Worm (Caenorhabditis elegans) whole organism, young adult: ENCODE measurements around the gene Y48A6B.8.
A peak's percentile ranks its signal among the peaks of the same experiment; 100 is the strongest.

ENCODE experiments used
- B0019.2 ChIP-seq: fragments of 200-800 bp; sonication (Bioruptor generic); conservative IDR thresholded peaks from 2 replicates; pipeline ENCODE4 v1.3.6; 2022; ENCODE audit warnings: missing genetic modification reagents, missing genetic modification characterization, missing compliant biosample characterization
- B0035.1 ChIP-seq: sonication (generic microtip); optimal IDR thresholded peaks from 2 replicates; lab custom pipeline; 2016; ENCODE audit warnings: missing genetic modification characterization, mild to moderate bottlenecking, missing compliant biosample characterization, missing genotype, missing genetic modification reagents
- F22D6.2 ChIP-seq: sonication (generic microtip); optimal IDR thresholded peaks from 2 replicates; lab custom pipeline; 2016; ENCODE audit warnings: mild to moderate bottlenecking, missing genetic modification characterization, missing compliant biosample characterization
- F49E8.2 ChIP-seq: sonication (generic microtip); optimal IDR thresholded peaks from 3 replicates; lab custom pipeline; 2017; ENCODE audit warnings: missing genetic modification characterization, mild to moderate bottlenecking, missing compliant biosample characterization, antibody characterized with exemption, moderate library complexity; ENCODE audit not compliant: insufficient read depth
- F57A8.1 ChIP-seq: fragments of 200-800 bp; sonication (Bioruptor generic); optimal IDR thresholded peaks from 2 replicates; lab custom pipeline; 2018; ENCODE audit warnings: mild to moderate bottlenecking, missing genetic modification characterization, moderate library complexity, missing compliant biosample characterization
- F57C9.4 ChIP-seq: sonication (generic microtip); optimal IDR thresholded peaks from 2 replicates; lab custom pipeline; 2017; ENCODE audit warnings: mild to moderate bottlenecking, missing genetic modification characterization, missing compliant biosample characterization
- K11D2.4 ChIP-seq: fragments of 200-800 bp; sonication (Bioruptor generic); IDR thresholded peaks from 2 replicates; pipeline ENCODE4 v1.3.6; 2022; ENCODE audit warnings: missing genetic modification reagents, missing genetic modification characterization, missing compliant biosample characterization
- Y53G8AR.9 ChIP-seq: fragments of 200-800 bp; sonication (Bioruptor generic); conservative IDR thresholded peaks from 2 replicates; pipeline ENCODE4 v1.3.6; 2022; ENCODE audit warnings: missing genetic modification reagents, missing genetic modification characterization, missing compliant biosample characterization
- Y79H2A.3 ChIP-seq: fragments of 200-800 bp; sonication (Bioruptor generic); conservative IDR thresholded peaks from 2 replicates; pipeline ENCODE4 v1.3.6; 2022; ENCODE audit warnings: missing genetic modification reagents, missing genetic modification characterization, missing compliant biosample characterization
- ZK185.1 ChIP-seq: sonication (generic microtip); optimal IDR thresholded peaks from 2 replicates; lab custom pipeline; 2016; ENCODE audit warnings: mild to moderate bottlenecking, missing genetic modification characterization, missing compliant biosample characterization; ENCODE audit not compliant: poor library complexity, severe bottlenecking
- ama-1 ChIP-seq, 3 experiments: fragments of 150-350 bp in 1 of 3; sonication (generic microtip) in 2 of 3; optimal IDR thresholded peaks; 2 replicates each; lab custom pipeline; 2014 to 2018; ENCODE audit warnings: missing biosample characterization in 2 of 3, missing genetic modification characterization in 2 of 3, missing genetic modification reagents in 2 of 3
- atf-7 ChIP-seq: sonication (generic microtip); optimal IDR thresholded peaks from 2 replicates; lab custom pipeline; 2017; ENCODE audit warnings: mild to moderate bottlenecking, missing genetic modification characterization, missing compliant biosample characterization
- attf-3 ChIP-seq: fragments of 200-800 bp; sonication (Bioruptor generic); conservative IDR thresholded peaks from 2 replicates; pipeline ENCODE4 v1.3.6; 2022; ENCODE audit warnings: missing genetic modification reagents, missing genetic modification characterization, missing compliant biosample characterization
- attf-5 ChIP-seq: fragments of 200-800 bp; sonication (Bioruptor generic); optimal IDR thresholded peaks from 2 replicates; lab custom pipeline; 2018; ENCODE audit warnings: mild to moderate bottlenecking, missing genetic modification characterization, missing compliant biosample characterization
- cebp-1 ChIP-seq, 2 experiments: fragments of 200-800 bp in 1 of 2; sonication (Bioruptor generic) in 1 of 2; sonication (generic microtip) in 1 of 2; IDR thresholded peaks in 1 of 2; optimal IDR thresholded peaks in 1 of 2; 2 replicates each; pipeline versions ENCODE4 v1.3.6 to Lab custom; 2017 to 2022; ENCODE audit warnings: missing compliant biosample characterization in 2 of 2, missing genetic modification characterization in 2 of 2, mild to moderate bottlenecking in 1 of 2, missing genetic modification reagents in 1 of 2, moderate library complexity in 1 of 2
- ceh-40 ChIP-seq: fragments of 200-800 bp; sonication (Bioruptor generic); IDR thresholded peaks from 2 replicates; pipeline ENCODE4 v1.3.6; 2022; ENCODE audit warnings: missing genetic modification characterization, missing compliant biosample characterization
- ceh-79 ChIP-seq: sonication (generic microtip); optimal IDR thresholded peaks from 2 replicates; lab custom pipeline; 2017; ENCODE audit warnings: mild to moderate bottlenecking, missing genetic modification characterization, missing compliant biosample characterization
- dox-1 ChIP-seq: fragments of 200-800 bp; sonication (Bioruptor generic); IDR thresholded peaks from 2 replicates; pipeline ENCODE4 v1.3.6; 2022; ENCODE audit warnings: missing genetic modification reagents, missing genetic modification characterization, missing compliant biosample characterization
- dpl-1 ChIP-seq: fragments of 150-350 bp; optimal IDR thresholded peaks from 2 replicates; lab custom pipeline; 2014; ENCODE audit warnings: missing biosample characterization, missing genetic modification reagents, missing genetic modification characterization
- egl-18 ChIP-seq: fragments of 200-800 bp; sonication (Bioruptor generic); IDR thresholded peaks from 2 replicates; pipeline ENCODE4 v1.3.6; 2022; ENCODE audit warnings: missing genetic modification reagents, missing genetic modification characterization, missing compliant biosample characterization
- ekl-4 ChIP-seq: fragments of 200-800 bp; sonication (Bioruptor generic); IDR thresholded peaks from 2 replicates; pipeline ENCODE4 v1.3.6; 2022; ENCODE audit warnings: missing genetic modification reagents, missing genetic modification characterization, missing compliant biosample characterization
- fkh-3 ChIP-seq: sonication (generic microtip); optimal IDR thresholded peaks from 2 replicates; lab custom pipeline; 2016; ENCODE audit warnings: mild to moderate bottlenecking, missing genetic modification characterization, missing compliant biosample characterization
- gei-17 ChIP-seq: fragments of 200-800 bp; sonication (Bioruptor generic); optimal IDR thresholded peaks from 2 replicates; lab custom pipeline; 2018; ENCODE audit warnings: mild to moderate bottlenecking, missing genetic modification characterization, missing compliant biosample characterization
- hlh-26 ChIP-seq: fragments of 200-800 bp; sonication (Bioruptor generic); conservative IDR thresholded peaks from 2 replicates; pipeline ENCODE4 v1.3.6; 2022; ENCODE audit warnings: missing genetic modification reagents, missing genetic modification characterization, missing compliant biosample characterization
- hsf-1 ChIP-seq: fragments of 200-800 bp; sonication (Bioruptor generic); IDR thresholded peaks from 2 replicates; pipeline ENCODE4 v1.3.6; 2022; ENCODE audit warnings: missing genetic modification reagents, missing genetic modification characterization, missing compliant biosample characterization
- lag-1 ChIP-seq: fragments of 200-800 bp; sonication (Bioruptor generic); IDR thresholded peaks from 2 replicates; pipeline ENCODE4 v1.3.6; 2022; ENCODE audit warnings: missing genetic modification reagents, missing genetic modification characterization, missing compliant biosample characterization
- lsl-1 ChIP-seq: fragments of 200-800 bp; sonication (Bioruptor generic); optimal IDR thresholded peaks from 2 replicates; lab custom pipeline; 2018; ENCODE audit warnings: mild to moderate bottlenecking, missing genetic modification characterization, moderate library complexity, missing compliant biosample characterization
- madf-10 ChIP-seq: sonication (generic microtip); optimal IDR thresholded peaks from 2 replicates; lab custom pipeline; 2016; ENCODE audit warnings: mild to moderate bottlenecking, missing genetic modification characterization, missing compliant biosample characterization
- madf-3 ChIP-seq: fragments of 200-800 bp; sonication (Bioruptor generic); IDR thresholded peaks from 2 replicates; pipeline ENCODE4 v1.3.6; 2022; ENCODE audit warnings: missing genetic modification reagents, missing genetic modification characterization, missing compliant biosample characterization
- madf-6 ChIP-seq: fragments of 200-800 bp; sonication (Bioruptor generic); IDR thresholded peaks from 2 replicates; pipeline ENCODE4 v1.3.6; 2022; ENCODE audit warnings: missing genetic modification reagents, missing genetic modification characterization, missing compliant biosample characterization
- nfya-1 ChIP-seq: sonication (generic microtip); optimal IDR thresholded peaks from 2 replicates; lab custom pipeline; 2017; ENCODE audit warnings: antibody characterized with exemption, missing compliant biosample characterization, missing genetic modification characterization, borderline replicate concordance; ENCODE audit not compliant: insufficient read depth
- nfya-2 ChIP-seq: fragments of 200-800 bp; sonication (Bioruptor generic); IDR thresholded peaks from 2 replicates; pipeline ENCODE4 v1.3.6; 2022; ENCODE audit warnings: missing genetic modification reagents, missing genetic modification characterization, missing compliant biosample characterization
- nfyb-1 ChIP-seq: fragments of 200-800 bp; sonication (Bioruptor generic); IDR thresholded peaks from 2 replicates; pipeline ENCODE4 v1.3.6; 2022; ENCODE audit warnings: missing genetic modification reagents, missing genetic modification characterization, missing compliant biosample characterization
- pbrm-1 ChIP-seq: fragments of 200-800 bp; sonication (Bioruptor generic); IDR thresholded peaks from 2 replicates; pipeline ENCODE4 v1.3.6; 2022; ENCODE audit warnings: missing genetic modification reagents, missing genetic modification characterization, missing compliant biosample characterization
- pha-4 ChIP-seq: fragments of 150-350 bp; sonication (generic microtip); optimal IDR thresholded peaks from 2 replicates; lab custom pipeline; 2014; ENCODE audit warnings: missing biosample characterization, missing genetic modification reagents, missing genetic modification characterization
- rec-8 ChIP-seq, 2 experiments: sonication (generic microtip); optimal IDR thresholded peaks; 2 replicates each; lab custom pipeline; 2016; ENCODE audit warnings: mild to moderate bottlenecking in 2 of 2, missing genetic modification characterization in 2 of 2, missing genetic modification reagents in 2 of 2, missing genotype in 2 of 2, missing biosample characterization in 1 of 2, missing compliant biosample characterization in 1 of 2, moderate library complexity in 1 of 2
- rpc-1 ChIP-seq, 2 experiments: fragments of 150-350 bp in 1 of 2; sonication (generic microtip) in 1 of 2; optimal IDR thresholded peaks; 2 replicates each; lab custom pipeline; 2014 to 2018; ENCODE audit warnings: missing biosample characterization in 1 of 2, missing genetic modification characterization in 1 of 2, missing genetic modification reagents in 1 of 2, missing genotype in 1 of 2
- sea-2 ChIP-seq: fragments of 200-800 bp; sonication (Bioruptor generic); IDR thresholded peaks from 2 replicates; pipeline ENCODE4 v1.3.6; 2022; ENCODE audit warnings: missing genetic modification characterization, missing compliant biosample characterization
- tbx-9 ChIP-seq: sonication (generic microtip); optimal IDR thresholded peaks from 2 replicates; lab custom pipeline; 2016; ENCODE audit warnings: borderline replicate concordance, missing genetic modification characterization, inconsistent platforms, missing compliant biosample characterization
- unc-62 ChIP-seq: fragments of 150-350 bp; optimal IDR thresholded peaks from 2 replicates; lab custom pipeline; 2014; ENCODE audit warnings: missing biosample characterization, missing genetic modification reagents, missing genetic modification characterization
- zfh-2 ChIP-seq: fragments of 200-800 bp; sonication (Bioruptor generic); conservative IDR thresholded peaks from 2 replicates; pipeline ENCODE4 v1.3.6; 2022; ENCODE audit warnings: missing genetic modification reagents, missing genetic modification characterization, missing compliant biosample characterization
- zim-3 ChIP-seq: sonication (generic microtip); optimal IDR thresholded peaks from 2 replicates; lab custom pipeline; 2017; ENCODE audit warnings: mild to moderate bottlenecking, missing genetic modification characterization, moderate library complexity, missing compliant biosample characterization
- ztf-18 ChIP-seq: sonication (generic microtip); optimal IDR thresholded peaks from 2 replicates; lab custom pipeline; 2016; ENCODE audit warnings: missing genotype, mild to moderate bottlenecking, missing genetic modification characterization, missing compliant biosample characterization
- ztf-22 ChIP-seq: fragments of 200-800 bp; sonication (Bioruptor generic); optimal IDR thresholded peaks from 2 replicates; lab custom pipeline; 2018; ENCODE audit warnings: mild to moderate bottlenecking, missing genetic modification characterization, moderate library complexity, missing compliant biosample characterization
- ztf-25 ChIP-seq: fragments of 200-800 bp; sonication (Bioruptor generic); IDR thresholded peaks from 2 replicates; pipeline ENCODE4 v1.3.6; 2022; ENCODE audit warnings: missing genetic modification reagents, missing genetic modification characterization, missing compliant biosample characterization

Y48A6B.8 gene

DNA sequence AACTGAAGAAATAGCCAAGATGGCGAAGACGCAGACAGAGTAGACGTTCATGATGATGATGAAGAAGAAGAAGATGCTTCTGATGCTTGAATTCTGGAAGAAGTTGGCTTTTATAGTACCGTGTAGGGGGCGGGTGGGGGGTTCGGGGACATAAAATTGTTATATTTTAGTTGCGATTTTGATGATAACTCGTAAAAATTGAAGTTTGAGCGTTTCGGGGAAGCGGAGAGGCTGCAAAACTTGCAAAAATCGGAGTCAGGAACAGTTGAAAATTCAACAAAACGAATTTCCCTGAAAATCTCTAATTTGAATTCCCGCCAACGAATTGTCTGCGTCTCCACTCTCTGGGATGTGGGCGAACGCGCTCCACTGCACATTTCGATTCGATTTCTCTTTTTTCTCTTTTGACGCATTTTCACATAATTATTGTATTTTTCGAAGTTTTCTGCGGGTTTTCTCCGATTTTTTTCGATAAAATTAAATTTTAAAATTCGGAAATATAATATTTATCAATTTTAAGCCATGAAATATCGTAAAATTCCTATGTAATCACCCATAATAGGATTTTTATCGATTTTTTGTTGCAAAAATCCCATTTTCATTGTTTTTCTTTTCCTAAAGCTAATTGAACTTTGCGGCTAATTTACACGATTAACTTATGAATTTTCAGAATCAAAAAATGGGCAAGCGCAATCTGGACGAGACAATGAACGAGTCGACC, 21.5 kb downstream of the Y48A6B.8 start, which contains the start of the genes fipr-17 and Y48A6B.3 (continued):
- TF ChIP-seq Y53G8AR.9 (GFP tag; lab: Robert Waterston, UW) (peak; percentile 50; the same call in 1 of the 2 replicates), hlh-26 (GFP tag; lab: Robert Waterston, UW) (no peak), F57C9.4 (tag; lab: Kevin White, UChicago) (no peak), tbx-9 (tag; lab: Kevin White, UChicago) (no peak), hsf-1 (GFP tag; lab: Robert Waterston, UW) (peak; percentile 65; the same call in 1 of the 2 replicates), lsl-1 (GFP tag; lab: Kevin White, UChicago) (peak; percentile 80), ekl-4 (GFP tag; lab: Robert Waterston, UW) (peak; percentile 52; the same call in 1 of the 2 replicates), zfh-2 (no peak), B0035.1 (tag; lab: Kevin White, UChicago) (no peak), ceh-40 (GFP tag; lab: Robert Waterston, UW) (no peak), nfya-2 (no peak), pha-4 (tag; lab: Kevin White, UChicago) (peak; percentile 62), rec-8 (tag; optimal IDR thresholded peaks at IDR 0.05; lab: Kevin White, UChicago) (no peak), zim-3 (tag; lab: Kevin White, UChicago) (no peak), egl-18 (GFP tag; lab: Robert Waterston, UW) (no peak), attf-5 (GFP tag; lab: Kevin White, UChicago) (peak; percentile 88), ZK185.1 (tag; lab: Kevin White, UChicago) (no peak), dpl-1 (GFP tag; lab: Kevin White, UChicago) (peak; percentile 91), ztf-22 (GFP tag; lab: Kevin White, UChicago) (no peak), unc-62 (GFP tag; lab: Kevin White, UChicago) (no peak), atf-7 (no peak), sea-2 (no peak), B0019.2 (peak; percentile 78), ama-1 (optimal IDR thresholded peaks at IDR 0.05; lab: Kevin White, UChicago) (no peak), ama-1 (GFP tag; optimal IDR thresholded peaks at IDR 0.05; lab: Kevin White, UChicago) (no peak), fkh-3 (no peak), gei-17 (GFP tag; lab: Kevin White, UChicago) (no peak), rpc-1 (optimal IDR thresholded peaks at IDR 0.05; lab: Kevin White, UChicago) (no peak), rpc-1 (tag; optimal IDR thresholded peaks at IDR 0.05; lab: Kevin White, UChicago) (no peak), nfya-1 (tag; lab: Kevin White, UChicago) (no peak), madf-10 (no peak), pbrm-1 (GFP tag; lab: Robert Waterston, UW) (peak; percentile 46; the same call in 1 of the 2 replicates), cebp-1 (GFP tag; IDR thresholded peaks at IDR 0.05; lab: Robert Waterston, UW) (no peak), cebp-1 (tag; optimal IDR thresholded peaks at IDR 0.05; lab: Kevin White, UChicago) (peak; percentile 62), lag-1 (GFP tag; lab: Robert Waterston, UW) (no peak), F49E8.2 (tag; lab: Kevin White, UChicago) (peak; percentile 69), nfyb-1 (0 out of 2 replicates have a peak, but pooled peaks have one; percentile 42), attf-3 (0 out of 2 replicates have a peak, but pooled peaks have one; percentile 14), madf-6 (peak; percentile 83), madf-3 (GFP tag; lab: Robert Waterston, UW) (0 out of 2 replicates have a peak, but pooled peaks have one; percentile 39), Y79H2A.3 (no peak), F57A8.1 (no peak), ztf-25 (GFP tag; lab: Robert Waterston, UW) (no peak), dox-1 (GFP tag; lab: Robert Waterston, UW) (peak; percentile 86), ztf-18 (tag; lab: Kevin White, UChicago) (peak; percentile 31), ceh-79 (tag; lab: Kevin White, UChicago) (no peak), K11D2.4 (no peak), F22D6.2 (no peak)
